Fruit fly (Drosophila melanogaster) S2 (cell line): Measurements from ENCODE around the gene CG5003.

Experiments
- CG8478 ChIP-seq: fragments of >200 bp; optimal IDR thresholded peaks from 2 replicates; lab custom pipeline; 2018
- CTCF ChIP-seq, 2 experiments: fragments of >200 bp; optimal IDR thresholded peaks; 2 replicates each; lab custom pipeline; 2018

DNA sequence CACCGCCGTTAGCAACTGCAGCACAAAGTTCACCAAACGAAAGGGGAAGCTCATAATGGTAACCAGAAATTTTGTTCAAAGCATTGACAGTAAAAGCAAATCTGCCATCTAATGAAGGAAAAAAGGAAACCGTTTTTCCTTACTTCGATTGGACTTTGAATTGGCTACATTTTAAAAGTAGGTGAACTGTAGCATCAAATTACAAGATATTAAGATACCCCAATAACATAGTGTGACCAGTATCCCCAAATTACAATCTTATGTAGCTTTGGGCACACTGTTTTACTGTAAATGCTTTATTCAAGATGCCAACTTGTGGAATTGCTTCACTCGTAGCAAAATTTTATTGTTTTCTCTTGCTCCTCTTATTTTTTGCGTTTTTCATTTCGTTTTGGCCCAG is 44.0 kb downstream of the CG5003 start, which contains the start of gene CG12426:
- TF ChIP-seq CG8478 (no peak), CTCF (optimal IDR thresholded peaks at IDR 0.05; lab: Kevin White, UChicago) (no peak)
